Fruit fly (Drosophila melanogaster): ENCODE data around the gene Sld5.

dm6 chr3R:26104302-26105140, 48.2 kb upstream of the Sld5 start:
- TF ChIP-seq CG1620 (GFP tag; optimal IDR thresholded peaks at IDR 0.05) (peak; percentile 39), CG7101 (tag; optimal IDR thresholded peaks at IDR 0.05) (peak; percentile 89), CG14711 (tag; optimal IDR thresholded peaks at IDR 0.05) (peak; percentile 22), tj (GFP tag; optimal IDR thresholded peaks at IDR 0.05) (peak; percentile 79), CG5204 (GFP tag; optimal IDR thresholded peaks at IDR 0.05) (no peak), Clk (GFP tag; optimal IDR thresholded peaks at IDR 0.05) (no peak), kay (GFP tag; ENCODE audit: borderline replicate concordance) (peak; percentile 48), CG12768 (GFP tag; optimal IDR thresholded peaks at IDR 0.05) (peak; percentile 19), CG7045 (GFP tag; optimal IDR thresholded peaks at IDR 0.05) (peak; percentile 5), Mnt (GFP tag; optimal IDR thresholded peaks at IDR 0.05) (peak; percentile 37), Hr96 (GFP tag; optimal IDR thresholded peaks at IDR 0.05) (peak; percentile 26)

All from whole organism, adult.